Worm (Caenorhabditis elegans) whole organism, L2 larva: ENCODE data around the gene F40G12.5.

ENCODE experiments used
- alr-1 ChIP-seq: fragments of 150-350 bp; optimal IDR thresholded peaks from 2 replicates; lab custom pipeline; 2014; ENCODE audit warnings: missing biosample characterization, missing genetic modification characterization
- aly-2 ChIP-seq: fragments of 150-350 bp; optimal IDR thresholded peaks from 2 replicates; lab custom pipeline; 2014; ENCODE audit warnings: missing biosample characterization, missing genetic modification characterization
- ama-1 ChIP-seq: fragments of 150-350 bp; optimal IDR thresholded peaks from 2 replicates; lab custom pipeline; 2018; ENCODE audit warnings: inconsistent platforms
- blmp-1 ChIP-seq: sonication (generic microtip); optimal IDR thresholded peaks from 2 replicates; lab custom pipeline; 2017; ENCODE audit warnings: missing genetic modification characterization, mild to moderate bottlenecking, missing compliant biosample characterization, antibody characterized with exemption, moderate library complexity; ENCODE audit not compliant: insufficient read depth
- ceh-82 ChIP-seq: fragments of 150-350 bp; optimal IDR thresholded peaks from 2 replicates; lab custom pipeline; 2014; ENCODE audit warnings: missing biosample characterization, missing genetic modification characterization
- fos-1 ChIP-seq: fragments of 150-350 bp; optimal IDR thresholded peaks from 2 replicates; lab custom pipeline; 2014; ENCODE audit warnings: missing biosample characterization, missing genetic modification characterization
- lin-13 ChIP-seq: fragments of 150-350 bp; optimal IDR thresholded peaks from 2 replicates; lab custom pipeline; 2014; ENCODE audit warnings: missing biosample characterization, missing genetic modification reagents, missing genetic modification characterization
- nhr-23 ChIP-seq: fragments of 150-350 bp; optimal IDR thresholded peaks from 2 replicates; lab custom pipeline; 2014; ENCODE audit warnings: missing biosample characterization, missing genetic modification reagents, missing genetic modification characterization
- nhr-237 ChIP-seq: fragments of 150-350 bp; optimal IDR thresholded peaks from 2 replicates; lab custom pipeline; 2014; ENCODE audit warnings: missing biosample characterization, missing genetic modification characterization
- snpc-4 ChIP-seq: fragments of 150-350 bp; optimal IDR thresholded peaks from 2 replicates; lab custom pipeline; 2014; ENCODE audit warnings: missing biosample characterization, missing genetic modification characterization
- ztf-11 ChIP-seq: sonication (generic microtip); optimal IDR thresholded peaks from 2 replicates; lab custom pipeline; 2017; ENCODE audit warnings: missing biosample characterization, missing genetic modification characterization

ce11 chrV:14299569-14300064 is 29.0 kb upstream of the F40G12.5 start, which contains the start of the genes spig-3 and F14D7.12:
- TF ChIP-seq ceh-82 (tag; lab: Kevin White, UChicago) (no peak), blmp-1 (tag; lab: Kevin White, UChicago) (no peak), nhr-237 (no peak), nhr-23 (no peak), lin-13 (GFP tag; lab: Kevin White, UChicago) (no peak), alr-1 (tag; lab: Kevin White, UChicago) (no peak), snpc-4 (no peak), aly-2 (no peak), ama-1 (lab: Kevin White, UChicago) (no peak), ztf-11 (tag; lab: Kevin White, UChicago) (no peak), fos-1 (no peak)
